Fruit fly (Drosophila melanogaster) whole organism, larva: ENCODE results near the gene CG42307.
A peak's percentile ranks its signal among the peaks of the same experiment; 100 is the strongest.

Experiments used
- noc ChIP-seq: fragments of 200-800 bp; sonication (Bioruptor generic); optimal IDR thresholded peaks from 3 replicates; lab custom pipeline; 2019; ENCODE audit warnings: missing biosample characterization, mild to moderate bottlenecking, missing genetic modification characterization, moderate library complexity

Gene CG42307

dm6 chr3L:7381359-7381976 is 52.5 kb downstream of the CG42307 start, which contains the start of the genes SMSr and smid:
SMSr (minus strand) TSS chr3L:7381474.
smid (plus strand) TSS chr3L:7381614.
- peak; percentile 39 for TF ChIP-seq noc (tag; lab: Kevin White, UChicago)
